Fruit fly (Drosophila melanogaster) whole organism, embryonic: ENCODE data around the gene Iru.

Experiments
- CG10267 ChIP-seq: fragments of 200-800 bp; sonication (Bioruptor generic); optimal IDR thresholded peaks from 2 replicates; lab custom pipeline; 2018; ENCODE audit warnings: missing biosample characterization, mild to moderate bottlenecking, missing genetic modification characterization, moderate library complexity
- CG10979 ChIP-seq: fragments of 200-800 bp; sonication (Bioruptor generic); optimal IDR thresholded peaks from 2 replicates; lab custom pipeline; 2018; ENCODE audit warnings: missing biosample characterization, mild to moderate bottlenecking, missing genetic modification characterization, moderate library complexity
- CG11093 ChIP-seq: fragments of 200-800 bp; sonication (Bioruptor generic); IDR thresholded peaks from 3 replicates; pipeline ENCODE4 v1.3.6; 2022; ENCODE audit warnings: missing biosample characterization, missing genetic modification characterization
- CG13287 ChIP-seq: fragments of 200-800 bp; sonication (Bioruptor generic); IDR thresholded peaks from 2 replicates; pipeline ENCODE4 v1.3.6; 2022; ENCODE audit warnings: missing biosample characterization, missing genetic modification characterization; ENCODE audit not compliant: partially characterized antibody
- CG14710 ChIP-seq: fragments of 200-800 bp; sonication (Bioruptor generic); optimal IDR thresholded peaks from 3 replicates; lab custom pipeline; 2019; ENCODE audit warnings: missing biosample characterization, mild to moderate bottlenecking, missing genetic modification characterization, moderate library complexity
- CG15479 ChIP-seq: fragments of 200-800 bp; sonication (Bioruptor generic); optimal IDR thresholded peaks from 3 replicates; lab custom pipeline; 2019; ENCODE audit warnings: missing biosample characterization, mild to moderate bottlenecking, missing genetic modification characterization, moderate library complexity
- CG15696 ChIP-seq: fragments of 200-800 bp; sonication (Bioruptor generic); optimal IDR thresholded peaks from 2 replicates; lab custom pipeline; 2019; ENCODE audit warnings: missing biosample characterization, mild to moderate bottlenecking, missing genetic modification characterization, moderate library complexity
- CG16779 ChIP-seq: fragments of 200-800 bp; sonication (Bioruptor generic); IDR thresholded peaks from 2 replicates; pipeline ENCODE4 v1.3.6; 2022; ENCODE audit warnings: missing biosample characterization, missing genetic modification characterization
- CG17361 ChIP-seq: fragments of 200-800 bp; sonication (Bioruptor generic); IDR thresholded peaks from 3 replicates; pipeline ENCODE4 v1.3.6; 2022; ENCODE audit warnings: missing biosample characterization, missing genetic modification characterization
- CG18262 ChIP-seq: fragments of 200-800 bp; optimal IDR thresholded peaks from 3 replicates; lab custom pipeline; 2019; ENCODE audit warnings: missing biosample characterization, mild to moderate bottlenecking, missing genetic modification characterization, moderate library complexity
- CG2712 ChIP-seq: fragments of 200-800 bp; optimal IDR thresholded peaks from 3 replicates; lab custom pipeline; 2019; ENCODE audit warnings: missing biosample characterization, mild to moderate bottlenecking, missing genetic modification characterization, moderate library complexity
- CG33557 ChIP-seq: fragments of 200-800 bp; sonication (Bioruptor generic); optimal IDR thresholded peaks from 2 replicates; lab custom pipeline; 2019; ENCODE audit warnings: missing biosample characterization, mild to moderate bottlenecking, missing genetic modification characterization, moderate library complexity
- CG34376 ChIP-seq: fragments of 200-800 bp; sonication (Bioruptor generic); optimal IDR thresholded peaks from 2 replicates; lab custom pipeline; 2018; ENCODE audit warnings: missing biosample characterization, mild to moderate bottlenecking, missing genetic modification characterization
- CG42726 ChIP-seq: fragments of 200-800 bp; sonication (Bioruptor generic); IDR thresholded peaks from 2 replicates; pipeline ENCODE4 v1.3.6; 2022; ENCODE audit warnings: missing biosample characterization, missing genetic modification characterization; ENCODE audit not compliant: partially characterized antibody
- CG5245 ChIP-seq: fragments of 200-800 bp; sonication (Bioruptor generic); optimal IDR thresholded peaks from 3 replicates; lab custom pipeline; 2016; ENCODE audit warnings: missing biosample characterization, missing genetic modification characterization
- CG7786 ChIP-seq: fragments of 200-800 bp; sonication (Bioruptor generic); optimal IDR thresholded peaks from 2 replicates; lab custom pipeline; 2016; ENCODE audit warnings: missing biosample characterization, missing genetic modification characterization
- CG7987 ChIP-seq: fragments of 200-800 bp; sonication (Bioruptor generic); optimal IDR thresholded peaks from 2 replicates; lab custom pipeline; 2018; ENCODE audit warnings: missing biosample characterization, mild to moderate bottlenecking, missing genetic modification characterization, moderate library complexity
- CG8924 ChIP-seq: fragments of 200-800 bp; optimal IDR thresholded peaks from 3 replicates; lab custom pipeline; 2019; ENCODE audit warnings: missing biosample characterization, mild to moderate bottlenecking, missing genetic modification characterization, moderate library complexity
- CG9727 ChIP-seq: fragments of 200-800 bp; sonication (Bioruptor generic); optimal IDR thresholded peaks from 3 replicates; lab custom pipeline; 2017; ENCODE audit warnings: missing biosample characterization, mild to moderate bottlenecking, missing genetic modification characterization
- Dip2 ChIP-seq: fragments of 200-800 bp; sonication (Bioruptor generic); IDR thresholded peaks from 2 replicates; pipeline ENCODE4 v1.3.6; 2022; ENCODE audit warnings: missing biosample characterization, missing genetic modification characterization
- Dll ChIP-seq: fragments of 200-800 bp; sonication (Bioruptor generic); IDR thresholded peaks from 4 replicates; pipeline ENCODE4 v1.3.6; 2022; ENCODE audit warnings: missing biosample characterization, missing genetic modification characterization; ENCODE audit not compliant: partially characterized antibody
- HLH3B ChIP-seq: fragments of 200-800 bp; sonication (Bioruptor generic); IDR thresholded peaks from 2 replicates; pipeline ENCODE4 v1.3.6; 2022; ENCODE audit warnings: missing biosample characterization, missing genetic modification characterization
- Hr51 ChIP-seq, 2 experiments: fragments of 200-800 bp; sonication (Bioruptor generic); optimal IDR thresholded peaks; 2 replicates in 1 of 2; 3 replicates in 1 of 2; lab custom pipeline; 2016 to 2018; ENCODE audit warnings: missing biosample characterization in 2 of 2, missing genetic modification characterization in 2 of 2, mild to moderate bottlenecking in 1 of 2, moderate library complexity in 1 of 2
- Kr ChIP-seq: fragments of 200-800 bp; sonication (Bioruptor generic); optimal IDR thresholded peaks from 2 replicates; lab custom pipeline; 2017; ENCODE audit warnings: missing biosample characterization, mild to moderate bottlenecking, missing genetic modification characterization
- MBD-R2 ChIP-seq: fragments of 200-800 bp; sonication (Bioruptor generic); IDR thresholded peaks from 2 replicates; pipeline ENCODE4 v1.3.6; 2022; ENCODE audit warnings: missing biosample characterization, missing genetic modification characterization
- Max ChIP-seq: fragments of 200-800 bp; sonication (Bioruptor generic); optimal IDR thresholded peaks from 2 replicates; lab custom pipeline; 2016; ENCODE audit warnings: missing biosample characterization, mild to moderate bottlenecking, missing genetic modification characterization
- Nf-YA ChIP-seq: fragments of 200-800 bp; sonication (Bioruptor generic); IDR thresholded peaks from 2 replicates; pipeline ENCODE4 v1.3.6; 2022; ENCODE audit warnings: missing biosample characterization, missing genetic modification characterization
- Trl ChIP-seq, 3 experiments: fragments of >200 bp in 2 of 3; fragments of 200-800 bp in 1 of 3; sonication (Bioruptor generic) in 1 of 3; optimal IDR thresholded peaks; 2 replicates in 1 of 3; 3 replicates in 2 of 3; lab custom pipeline; 2016 to 2017; ENCODE audit warnings: missing biosample characterization in 1 of 3, missing genetic modification characterization in 1 of 3
- Xrp1 ChIP-seq: fragments of 200-800 bp; sonication (Bioruptor generic); IDR thresholded peaks from 2 replicates; pipeline ENCODE4 v1.3.6; 2022; ENCODE audit warnings: missing biosample characterization, missing genetic modification characterization
- ato ChIP-seq: fragments of 200-800 bp; sonication (Bioruptor generic); IDR thresholded peaks from 2 replicates; pipeline ENCODE4 v1.3.6; 2022; ENCODE audit warnings: missing biosample characterization, missing genetic modification characterization; ENCODE audit not compliant: partially characterized antibody
- cad ChIP-seq: fragments of >200 bp; optimal IDR thresholded peaks from 2 replicates; lab custom pipeline; 2017; ENCODE audit warnings: missing biosample characterization, missing genetic modification characterization
- chm ChIP-seq: fragments of 200-800 bp; sonication (Bioruptor generic); IDR thresholded peaks from 2 replicates; pipeline ENCODE4 v1.3.6; 2022; ENCODE audit warnings: missing biosample characterization, missing genetic modification characterization
- dmrt11E ChIP-seq: fragments of 200-800 bp; sonication (Bioruptor generic); optimal IDR thresholded peaks from 3 replicates; lab custom pipeline; 2018; ENCODE audit warnings: missing biosample characterization, mild to moderate bottlenecking, missing genetic modification characterization, moderate library complexity
- eyg ChIP-seq: fragments of 200-800 bp; sonication (Bioruptor generic); optimal IDR thresholded peaks from 3 replicates; lab custom pipeline; 2016; ENCODE audit warnings: missing biosample characterization, missing genetic modification characterization
- gem ChIP-seq: fragments of 200-800 bp; sonication (Bioruptor generic); optimal IDR thresholded peaks from 2 replicates; lab custom pipeline; 2019; ENCODE audit warnings: missing biosample characterization, mild to moderate bottlenecking, missing genetic modification characterization, moderate library complexity
- grn ChIP-seq: fragments of 200-800 bp; sonication (Bioruptor generic); optimal IDR thresholded peaks from 3 replicates; lab custom pipeline; 2017; ENCODE audit warnings: missing biosample characterization, missing genetic modification characterization
- ham ChIP-seq: fragments of 200-800 bp; sonication (Bioruptor generic); IDR thresholded peaks from 2 replicates; pipeline ENCODE4 v1.3.6; 2022; ENCODE audit warnings: missing biosample characterization, missing genetic modification characterization
- hkb ChIP-seq, 2 experiments: fragments of 200-800 bp in 1 of 2; fragments of >200 bp in 1 of 2; sonication (Bioruptor generic) in 1 of 2; IDR thresholded peaks in 1 of 2; optimal IDR thresholded peaks in 1 of 2; 2 replicates each; pipeline versions ENCODE4 v1.3.6 to Lab custom; 2017 to 2022; ENCODE audit warnings: missing biosample characterization in 1 of 2, missing genetic modification characterization in 1 of 2
- phol ChIP-seq: fragments of 200-800 bp; sonication (Bioruptor generic); optimal IDR thresholded peaks from 3 replicates; lab custom pipeline; 2018; ENCODE audit warnings: missing biosample characterization, mild to moderate bottlenecking, missing genetic modification characterization, moderate library complexity
- pros ChIP-seq: fragments of 200-800 bp; sonication (Bioruptor generic); optimal IDR thresholded peaks from 3 replicates; lab custom pipeline; 2019; ENCODE audit warnings: missing biosample characterization, mild to moderate bottlenecking, missing genetic modification characterization, moderate library complexity
- psq ChIP-seq: fragments of 200-800 bp; sonication (Bioruptor generic); optimal IDR thresholded peaks from 2 replicates; lab custom pipeline; 2017; ENCODE audit warnings: missing biosample characterization, missing genetic modification characterization
- pzg ChIP-seq: fragments of 200-800 bp; sonication (Bioruptor generic); optimal IDR thresholded peaks from 3 replicates; lab custom pipeline; 2018; ENCODE audit warnings: missing biosample characterization, mild to moderate bottlenecking, missing genetic modification characterization, moderate library complexity
- rib ChIP-seq: fragments of 200-800 bp; sonication (Bioruptor generic); IDR thresholded peaks from 2 replicates; pipeline ENCODE4 v1.3.6; 2022; ENCODE audit warnings: missing biosample characterization, missing genetic modification characterization
- row ChIP-seq: fragments of 200-800 bp; sonication (Bioruptor generic); IDR thresholded peaks from 3 replicates; pipeline ENCODE4 v1.3.6; 2022; ENCODE audit warnings: missing biosample characterization, missing genetic modification characterization
- salm ChIP-seq: fragments of 200-800 bp; sonication (Bioruptor generic); optimal IDR thresholded peaks from 2 replicates; lab custom pipeline; 2018; ENCODE audit warnings: missing biosample characterization, mild to moderate bottlenecking, missing genetic modification characterization
- sens-2 ChIP-seq: fragments of 200-800 bp; sonication (Bioruptor generic); IDR thresholded peaks from 2 replicates; pipeline ENCODE4 v1.3.6; 2022; ENCODE audit warnings: missing biosample characterization, missing genetic modification characterization
- slp2 ChIP-seq: fragments of 200-800 bp; sonication (Bioruptor generic); optimal IDR thresholded peaks from 2 replicates; lab custom pipeline; 2016; ENCODE audit warnings: missing biosample characterization, missing genetic modification characterization
- tgo ChIP-seq: fragments of 200-800 bp; sonication (Bioruptor generic); IDR thresholded peaks from 3 replicates; pipeline ENCODE4 v1.3.6; 2022; ENCODE audit warnings: missing biosample characterization, missing genetic modification characterization
- toy ChIP-seq: fragments of 200-800 bp; sonication (Bioruptor generic); IDR thresholded peaks from 2 replicates; pipeline ENCODE4 v1.3.6; 2022; ENCODE audit warnings: missing biosample characterization, missing genetic modification characterization
- zfh2 ChIP-seq: fragments of 200-800 bp; sonication (Bioruptor generic); optimal IDR thresholded peaks from 2 replicates; lab custom pipeline; 2016; ENCODE audit warnings: missing biosample characterization, missing genetic modification characterization

Gene Iru

dm6 chr3R:9035252-9035651 lies 29.0 kb downstream of the Iru start (continued):
- TF ChIP-seq eyg (GFP tag; lab: Kevin White, UChicago) (no peak), Xrp1 (peak; percentile 29; the same call in 1 of the 2 replicates), cad (GFP tag; lab: Kevin White, UChicago) (no peak), pros (GFP tag; lab: Kevin White, UChicago) (peak; percentile 50), CG14710 (tag; lab: Kevin White, UChicago) (peak; percentile 15), MBD-R2 (GFP tag; lab: Robert Waterston, UW) (no peak), CG7786 (GFP tag; lab: Kevin White, UChicago) (no peak), CG9727 (GFP tag; lab: Kevin White, UChicago) (peak; percentile 13), gem (tag; lab: Kevin White, UChicago) (peak; percentile 27), CG18262 (tag; lab: Kevin White, UChicago) (peak; percentile 32), CG5245 (GFP tag; lab: Kevin White, UChicago) (no peak), row (peak; percentile 42; the same call in 1 of the 3 replicates), Max (GFP tag; lab: Kevin White, UChicago) (no peak), CG11093 (GFP tag; lab: Robert Waterston, UW) (no peak), phol (tag; lab: Kevin White, UChicago) (peak; percentile 4), toy (GFP tag; lab: Robert Waterston, UW) (no peak), Dip2 (GFP tag; lab: Robert Waterston, UW) (no peak), Dll (GFP tag; lab: Robert Waterston, UW) (no peak), pzg (GFP tag; lab: Kevin White, UChicago) (no peak), salm (tag; lab: Kevin White, UChicago) (no peak), Nf-YA (GFP tag; lab: Robert Waterston, UW) (no peak), hkb (optimal IDR thresholded peaks at IDR 0.05; lab: Kevin White, UChicago) (no peak), hkb (GFP tag; IDR thresholded peaks at IDR 0.05; lab: Robert Waterston, UW) (0 out of 2 replicates have a peak, but pooled peaks have one; percentile 16), CG2712 (tag; lab: Kevin White, UChicago) (peak; percentile 18), CG7987 (no peak), CG42726 (GFP tag; lab: Robert Waterston, UW) (no peak), ham (GFP tag; lab: Robert Waterston, UW) (no peak), CG33557 (GFP tag; lab: Kevin White, UChicago) (peak; percentile 2), CG10267 (peak; percentile 13), Trl (optimal IDR thresholded peaks at IDR 0.05; lab: Kevin White, UChicago) (no peak), Trl (GFP tag; optimal IDR thresholded peaks at IDR 0.05; lab: Kevin White, UChicago) (no peak), dmrt11E (peak; percentile 49), CG17361 (no peak), CG8924 (peak; percentile 16), Kr (GFP tag; lab: Kevin White, UChicago) (peak; percentile 2), ato (GFP tag; lab: Robert Waterston, UW) (no peak), grn (GFP tag; lab: Kevin White, UChicago) (no peak), tgo (GFP tag; lab: Robert Waterston, UW) (no peak), rib (GFP tag; lab: Robert Waterston, UW) (no peak), CG34376 (GFP tag; lab: Kevin White, UChicago) (no peak), zfh2 (GFP tag; lab: Kevin White, UChicago) (no peak), CG10979 (tag; lab: Kevin White, UChicago) (peak; percentile 27), psq (no peak), HLH3B (GFP tag; lab: Robert Waterston, UW) (no peak), slp2 (GFP tag; lab: Kevin White, UChicago) (no peak), Hr51 (GFP tag; optimal IDR thresholded peaks at IDR 0.05; lab: Kevin White, UChicago) (no peak), CG16779 (GFP tag; lab: Robert Waterston, UW) (no peak), sens-2 (no peak), CG15479 (GFP tag; lab: Kevin White, UChicago) (no peak), CG15696 (tag; lab: Kevin White, UChicago) (peak; percentile 56), chm (no peak), CG13287 (GFP tag; lab: Robert Waterston, UW) (no peak)
